Worm (Caenorhabditis elegans): ENCODE measurements around the gene F12E12.6.
A peak's percentile ranks its signal among the peaks of the same experiment; 100 is the strongest.

The F12E12.6 gene

DNA sequence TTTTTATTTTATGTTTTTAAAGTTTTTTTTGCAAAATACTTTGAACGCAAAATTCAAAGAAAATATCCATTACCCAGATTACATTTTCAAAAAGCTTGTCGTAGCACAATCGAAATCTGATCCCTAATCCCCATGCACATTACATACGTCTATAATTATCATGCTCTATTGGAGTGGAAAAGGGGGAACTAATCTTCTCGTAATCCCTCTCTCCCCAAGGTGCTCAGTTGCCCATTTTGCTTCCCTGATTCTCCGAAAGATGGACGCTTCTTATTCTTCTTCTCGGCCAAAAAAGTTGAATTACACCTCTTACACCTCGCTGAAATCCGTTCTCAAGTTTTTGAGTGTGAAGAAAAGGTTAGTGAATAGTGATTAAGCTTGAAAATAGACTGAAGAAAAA is 25.7 kb downstream of the F12E12.6 start, which contains the start of gene fbxc-53:
fbxc-53 (plus strand) TSS at position 245 of the 400 bp plus-strand sequence.
- peak; percentile 45 for TF ChIP-seq fkh-8 (tag; optimal IDR thresholded peaks at IDR 0.05)
- TF ChIP-seq dsc-1 (tag; optimal IDR thresholded peaks at IDR 0.05): peak; percentile 77
- TF ChIP-seq nhr-19 (GFP tag; conservative IDR thresholded peaks at IDR 0.05): no peak

DNA sequence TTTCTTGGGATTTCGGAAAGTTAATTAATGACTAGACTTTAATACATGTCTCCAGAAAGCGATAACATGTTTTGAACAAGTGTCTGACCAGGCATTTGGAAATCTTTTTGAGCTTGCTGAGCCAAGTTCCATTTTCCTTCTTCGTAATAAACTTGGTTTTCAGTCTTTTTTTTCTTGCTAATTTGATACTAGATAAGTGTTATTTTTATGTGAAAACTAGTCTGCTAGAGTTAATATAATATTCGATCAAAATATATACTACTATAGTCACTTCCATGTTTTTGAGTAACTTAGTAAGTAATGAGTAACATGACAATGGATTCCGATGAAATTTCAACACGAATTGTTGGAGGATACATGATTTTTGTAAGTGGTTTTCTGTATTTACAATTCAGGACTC is 27.5 kb downstream of the F12E12.6 start, which contains the start of gene srx-110:
srx-110 (plus strand) TSS at position 301 of the 400 bp plus-strand sequence.
- TF ChIP-seq ceh-82 (tag; optimal IDR thresholded peaks at IDR 0.05) (no peak), unc-130 (tag; optimal IDR thresholded peaks at IDR 0.05) (no peak), dsc-1 (tag; optimal IDR thresholded peaks at IDR 0.05) (no peak), ztf-4 (tag; optimal IDR thresholded peaks at IDR 0.05) (no peak), mab-9 (GFP tag; IDR thresholded peaks at IDR 0.05) (no peak), sox-4 (tag; optimal IDR thresholded peaks at IDR 0.05) (no peak), pag-3 (tag; optimal IDR thresholded peaks at IDR 0.05; ENCODE audit: borderline replicate concordance, insufficient read depth) (no peak), fos-1 (tag; optimal IDR thresholded peaks at IDR 0.05) (no peak)

DNA sequence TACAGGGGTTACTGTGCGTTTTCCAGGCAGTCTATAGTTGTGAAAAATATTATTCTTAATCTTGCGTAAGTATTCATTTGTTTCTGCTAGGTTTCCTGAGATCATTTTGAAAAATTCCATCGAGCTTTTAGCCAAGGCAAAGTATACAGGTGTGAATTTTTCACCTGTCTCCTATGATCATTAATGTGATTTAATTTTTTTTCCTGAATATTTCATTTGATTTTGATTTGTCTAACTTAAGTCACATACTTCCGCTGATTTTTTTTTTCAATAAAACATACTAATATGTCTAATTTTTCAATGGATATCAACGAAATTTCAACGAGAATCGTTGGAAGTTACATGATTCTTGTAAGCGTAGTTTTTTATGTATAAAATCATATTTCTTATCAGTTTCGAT is 31.4 kb downstream of the F12E12.6 start, which contains the start of gene srx-108:
srx-108 (plus strand) TSS at position 301 of the 400 bp plus-strand sequence.
- TF ChIP-seq nhr-85 (tag): no peak
- TF ChIP-seq efl-1 (optimal IDR thresholded peaks at IDR 0.05): no peak
- TF ChIP-seq efl-1 (GFP tag; optimal IDR thresholded peaks at IDR 0.05 in 1 of 2): peak in 1 of 2 experiments; percentile 54

DNA sequence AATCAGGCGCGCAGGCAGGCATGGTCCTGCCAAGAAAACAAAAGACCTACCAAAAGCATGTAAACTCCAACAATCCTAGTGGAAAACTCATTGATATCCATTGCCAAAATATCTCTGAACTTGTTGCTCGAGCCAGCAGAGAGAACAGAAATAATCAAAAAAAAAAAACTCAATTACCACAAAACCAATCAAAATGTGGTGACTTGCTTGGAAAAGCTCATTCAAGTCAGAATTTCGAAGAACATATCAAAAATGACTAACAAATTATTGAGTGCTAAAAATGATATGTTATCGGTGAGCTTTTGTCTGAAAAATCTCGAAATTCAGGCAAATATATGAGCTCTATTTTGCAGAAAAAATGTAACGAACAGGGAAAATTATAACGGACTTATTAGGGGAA is 35.4 kb downstream of the F12E12.6 start, which contains the start of gene srx-105:
srx-105 (minus strand) TSS at position 101 of the 400 bp plus-strand sequence.
- TF ChIP-seq unc-98 (GFP tag; IDR thresholded peaks at IDR 0.05) (no peak), hlh-4 (tag; optimal IDR thresholded peaks at IDR 0.05) (no peak), fkh-8 (tag; optimal IDR thresholded peaks at IDR 0.05) (no peak), pag-3 (tag; optimal IDR thresholded peaks at IDR 0.05; ENCODE audit: borderline replicate concordance, insufficient read depth) (no peak), lin-35 (GFP tag; optimal IDR thresholded peaks at IDR 0.05) (no peak), lir-3 (tag; optimal IDR thresholded peaks at IDR 0.05; ENCODE audit: poor library complexity) (no peak), elt-2 (tag; optimal IDR thresholded peaks at IDR 0.05) (no peak), xbp-1 (tag; optimal IDR thresholded peaks at IDR 0.05) (no peak), ceh-90 (tag; optimal IDR thresholded peaks at IDR 0.05) (no peak), Y116A8C.19 (tag; optimal IDR thresholded peaks at IDR 0.05; ENCODE audit: borderline replicate concordance) (no peak)

DNA sequence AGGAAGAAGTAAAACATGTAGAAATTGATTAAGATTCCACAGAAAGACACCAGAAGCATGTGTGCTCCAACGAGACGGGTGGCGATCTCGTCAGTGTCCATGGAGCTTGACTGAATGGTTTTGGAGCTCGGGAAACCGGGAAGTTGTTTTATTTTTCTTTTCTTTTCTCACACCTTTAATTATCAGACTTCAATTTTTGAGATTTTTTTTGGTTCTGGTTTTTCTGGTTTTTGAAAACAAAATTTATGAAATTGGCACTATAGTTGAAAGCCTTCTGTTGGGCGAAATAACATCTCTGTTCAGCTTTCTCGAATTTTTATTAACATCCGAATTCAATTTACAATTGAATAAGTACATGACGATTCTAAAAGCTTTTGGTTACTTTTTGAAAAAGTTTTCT is 37.2 kb downstream of the F12E12.6 start, which contains the start of gene srx-104:
srx-104 (minus strand) TSS at position 101 of the 400 bp plus-strand sequence.
- TF ChIP-seq lsy-2 (tag; optimal IDR thresholded peaks at IDR 0.05) (no peak), dsc-1 (tag; optimal IDR thresholded peaks at IDR 0.05) (no peak), nhr-71 (tag; optimal IDR thresholded peaks at IDR 0.05) (no peak), alr-1 (tag; optimal IDR thresholded peaks at IDR 0.05; ENCODE audit: borderline replicate concordance) (no peak), fos-1 (tag; optimal IDR thresholded peaks at IDR 0.05) (no peak), blmp-1 (tag; optimal IDR thresholded peaks at IDR 0.05) (no peak), ceh-88 (GFP tag; IDR thresholded peaks at IDR 0.05) (no peak), rnt-1 (tag; optimal IDR thresholded peaks at IDR 0.05) (no peak), efl-1 (optimal IDR thresholded peaks at IDR 0.05) (no peak), efl-1 (GFP tag; optimal IDR thresholded peaks at IDR 0.05 in 1 of 2) (no peak), lin-15B (tag; optimal IDR thresholded peaks at IDR 0.05) (no peak), skn-1 (tag; optimal IDR thresholded peaks at IDR 0.05) (no peak), sptf-1 (tag; optimal IDR thresholded peaks at IDR 0.05) (no peak), nhr-20 (tag; optimal IDR thresholded peaks at IDR 0.05) (no peak), xbp-1 (tag; optimal IDR thresholded peaks at IDR 0.05) (no peak), sup-37 (GFP tag; optimal IDR thresholded peaks at IDR 0.05) (no peak), nhr-85 (tag) (no peak), lin-14 (GFP tag; optimal IDR thresholded peaks at IDR 0.05) (no peak), lir-3 (tag; optimal IDR thresholded peaks at IDR 0.05; ENCODE audit: poor library complexity) (no peak), fkh-8 (tag; optimal IDR thresholded peaks at IDR 0.05) (no peak), unc-86 (tag; optimal IDR thresholded peaks at IDR 0.05) (no peak)

Measured in whole organism, L1 larva.